Fruit fly (Drosophila melanogaster): ENCODE results near the gene CG11898.

DNA sequence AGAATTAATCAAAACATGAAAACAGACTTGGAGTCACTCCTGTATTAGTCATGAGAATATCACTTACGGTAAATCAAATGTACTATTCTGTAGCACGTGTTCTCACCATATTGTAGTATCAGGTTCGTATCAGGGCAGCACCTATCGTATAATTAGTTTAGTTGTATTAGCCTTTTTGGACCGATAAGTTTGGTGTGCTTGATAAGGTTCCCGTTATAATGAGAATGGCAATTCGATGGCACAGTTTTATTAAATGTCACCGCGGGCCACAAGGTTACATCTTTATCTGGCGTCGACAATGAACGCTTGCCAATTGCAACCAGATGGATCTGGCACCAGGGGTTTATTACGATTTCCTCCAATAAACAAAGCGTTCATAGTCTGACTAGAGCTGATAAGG lies 6.7 kb upstream of the CG11898 start:
- TF ChIP-seq Clk (GFP tag; optimal IDR thresholded peaks at IDR 0.05) (no peak), CG5204 (GFP tag; optimal IDR thresholded peaks at IDR 0.05) (no peak), kay (GFP tag; ENCODE audit: borderline replicate concordance) (no peak), CG11617 (GFP tag; optimal IDR thresholded peaks at IDR 0.05) (no peak), CG7045 (GFP tag; optimal IDR thresholded peaks at IDR 0.05) (no peak), CG12768 (GFP tag; optimal IDR thresholded peaks at IDR 0.05) (no peak), CG14711 (tag; optimal IDR thresholded peaks at IDR 0.05) (no peak), toe (GFP tag; optimal IDR thresholded peaks at IDR 0.05) (no peak), cnc (optimal IDR thresholded peaks at IDR 0.05) (no peak), Hr96 (GFP tag; optimal IDR thresholded peaks at IDR 0.05) (no peak), CG33017 (tag; optimal IDR thresholded peaks at IDR 0.05) (no peak)
